Fruit fly (Drosophila melanogaster): ENCODE data around the gene CheB93a.
A peak's percentile ranks its signal among the peaks of the same experiment; 100 is the strongest.

CheB93a gene

dm6 chr3R:21419932-21420331 lies 12.7 kb downstream of the CheB93a start (continued):
- no peak for TF ChIP-seq hkb (optimal IDR thresholded peaks at IDR 0.05)
- TF ChIP-seq hkb (GFP tag; IDR thresholded peaks at IDR 0.05) = peak; percentile 28; the same call in 1 of the 2 replicates
- no peak for TF ChIP-seq ab (GFP tag; optimal IDR thresholded peaks at IDR 0.05)
- TF ChIP-seq CG12744 (GFP tag; optimal IDR thresholded peaks at IDR 0.05) = no peak
- TF ChIP-seq CG8765 (GFP tag; IDR thresholded peaks at IDR 0.05) = peak; percentile 44; the same call in 1 of the 2 replicates
- no peak for TF ChIP-seq pan (optimal IDR thresholded peaks at IDR 0.05)
- TF ChIP-seq pan (GFP tag; optimal IDR thresholded peaks at IDR 0.05 in 1 of 2, IDR thresholded peaks at IDR 0.05 in 1 of 2) = peak in 1 of 2 experiments; percentile 60
- TF ChIP-seq bsh (GFP tag; optimal IDR thresholded peaks at IDR 0.05) = peak in 1 of 2 experiments; percentile 45
- 0 out of 2 replicates have a peak, but pooled peaks have one; percentile 11 for TF ChIP-seq ssp (GFP tag; IDR thresholded peaks at IDR 0.05)
- TF ChIP-seq Gug (GFP tag; IDR thresholded peaks at IDR 0.05) = peak; percentile 7; the same call in 1 of the 4 replicates
- peak; percentile 56 for TF ChIP-seq Meics (GFP tag; optimal IDR thresholded peaks at IDR 0.05)
- no peak for TF ChIP-seq Atf-2 (GFP tag; optimal IDR thresholded peaks at IDR 0.05)
- TF ChIP-seq CG1832 (GFP tag; optimal IDR thresholded peaks at IDR 0.05) = no peak
- TF ChIP-seq MESR4 (GFP tag; optimal IDR thresholded peaks at IDR 0.05) = no peak
- TF ChIP-seq Ptx1 (GFP tag; IDR thresholded peaks at IDR 0.05) = peak; percentile 57
- no peak for TF ChIP-seq Dll (GFP tag; IDR thresholded peaks at IDR 0.05; ENCODE audit: partially characterized antibody)
- peak; percentile 67 for TF ChIP-seq CG10979 (tag; optimal IDR thresholded peaks at IDR 0.05)
- peak; percentile 44 for TF ChIP-seq CG8388 (GFP tag; optimal IDR thresholded peaks at IDR 0.05)
- TF ChIP-seq CG17359 (tag; optimal IDR thresholded peaks at IDR 0.05) = peak; percentile 72
- no peak for TF ChIP-seq esg (GFP tag; conservative IDR thresholded peaks at IDR 0.05)
- TF ChIP-seq CG10959 (GFP tag; IDR thresholded peaks at IDR 0.05) = peak; percentile 25; the same call in 1 of the 2 replicates
- TF ChIP-seq CG12104 (GFP tag; optimal IDR thresholded peaks at IDR 0.05) = peak; percentile 11
- peak; percentile 3 for TF ChIP-seq Med (GFP tag)
- TF ChIP-seq unc-4 (GFP tag; IDR thresholded peaks at IDR 0.05; ENCODE audit: partially characterized antibody) = no peak
- TF ChIP-seq CG4424 (GFP tag; optimal IDR thresholded peaks at IDR 0.05) = peak; percentile 37
- no peak for TF ChIP-seq disco-r (GFP tag; optimal IDR thresholded peaks at IDR 0.05)
- 0 out of 2 replicates have a peak, but pooled peaks have one; percentile 37 for TF ChIP-seq CG7372 (GFP tag; IDR thresholded peaks at IDR 0.05)
- TF ChIP-seq CG6689 (GFP tag; IDR thresholded peaks at IDR 0.05) = 0 out of 2 replicates have a peak, but pooled peaks have one; percentile 45
- peak; percentile 38 for TF ChIP-seq CG18476 (GFP tag; optimal IDR thresholded peaks at IDR 0.05)
- TF ChIP-seq NFAT (GFP tag; IDR thresholded peaks at IDR 0.05) = no peak
- peak; percentile 38 for TF ChIP-seq trem (tag; optimal IDR thresholded peaks at IDR 0.05)
- TF ChIP-seq sisA (GFP tag; IDR thresholded peaks at IDR 0.05) = peak; percentile 61
- TF ChIP-seq CG18619 (GFP tag; optimal IDR thresholded peaks at IDR 0.05) = peak; percentile 2
- TF ChIP-seq D19A (tag; optimal IDR thresholded peaks at IDR 0.05) = peak; percentile 57
- peak; percentile 61; the same call in 1 of the 2 replicates for TF ChIP-seq CG32532 (GFP tag; IDR thresholded peaks at IDR 0.05)
- peak; percentile 52 for TF ChIP-seq CG3281 (GFP tag; optimal IDR thresholded peaks at IDR 0.05)
- TF ChIP-seq lola (GFP tag; optimal IDR thresholded peaks at IDR 0.05) = peak in 1 of 3 experiments; percentile 55
- TF ChIP-seq TFAM (GFP tag; optimal IDR thresholded peaks at IDR 0.05) = no peak
- peak; percentile 33 for TF ChIP-seq HHEX (GFP tag; optimal IDR thresholded peaks at IDR 0.05)
- no peak for TF ChIP-seq Hsf (GFP tag; optimal IDR thresholded peaks at IDR 0.05)
- TF ChIP-seq CG2120 (GFP tag; optimal IDR thresholded peaks at IDR 0.05) = no peak
- TF ChIP-seq Stat92E (GFP tag; optimal IDR thresholded peaks at IDR 0.05) = no peak
- TF ChIP-seq CG6175 (GFP tag; IDR thresholded peaks at IDR 0.05) = 0 out of 3 replicates have a peak, but pooled peaks have one; percentile 38
- TF ChIP-seq sob (GFP tag; IDR thresholded peaks at IDR 0.05) = 0 out of 2 replicates have a peak, but pooled peaks have one; percentile 33
- TF ChIP-seq Abd-B (GFP tag; optimal IDR thresholded peaks at IDR 0.05) = peak; percentile 23
- peak; percentile 40 for TF ChIP-seq CG13424 (tag; optimal IDR thresholded peaks at IDR 0.05)
- TF ChIP-seq Mrtf (GFP tag; IDR thresholded peaks at IDR 0.05) = 0 out of 3 replicates have a peak, but pooled peaks have one; percentile 19
- TF ChIP-seq phol (tag; optimal IDR thresholded peaks at IDR 0.05) = peak; percentile 76
- TF ChIP-seq Sox100B (GFP tag; optimal IDR thresholded peaks at IDR 0.05) = peak; percentile 58
- TF ChIP-seq Doc3 (GFP tag; IDR thresholded peaks at IDR 0.05; ENCODE audit: partially characterized antibody) = no peak
